Worm (Caenorhabditis elegans): Measurements from ENCODE around the gene gob-1.

The gob-1 gene

ce11 chrX:15493322-15493721, at the start of gene gob-1:
TSS of gene gob-1 (plus strand) at chrX:15493602.
- no peak for TF ChIP-seq dao-5 (tag; optimal IDR thresholded peaks at IDR 0.05)
- no peak for TF ChIP-seq W03F9.2 (tag; optimal IDR thresholded peaks at IDR 0.05)
- TF ChIP-seq him-1 (tag; optimal IDR thresholded peaks at IDR 0.05) = no peak

- TF ChIP-seq him-1 (tag; optimal IDR thresholded peaks at IDR 0.05) (no peak), dao-5 (tag; optimal IDR thresholded peaks at IDR 0.05) (no peak), W03F9.2 (tag; optimal IDR thresholded peaks at IDR 0.05) (no peak)
These were observed 47.1 kb upstream of the gob-1 start, which contains the start of gene R03A10.5 for ce11 chrX:15446292-15446794. TSS of gene R03A10.5 (plus strand) at chrX:15446722.

ce11 chrX:15465050-15465449, 28.4 kb upstream of the gob-1 start:
- TF ChIP-seq him-1 (tag; optimal IDR thresholded peaks at IDR 0.05) (no peak), dao-5 (tag; optimal IDR thresholded peaks at IDR 0.05) (no peak), W03F9.2 (tag; optimal IDR thresholded peaks at IDR 0.05) (no peak)

ce11 chrX:15466032-15466431, 27.4 kb upstream of the gob-1 start, which contains the start of gene sprr-1:
TSS of gene sprr-1 (plus strand) at chrX:15466300.
- TF ChIP-seq dao-5 (tag; optimal IDR thresholded peaks at IDR 0.05) (no peak), him-1 (tag; optimal IDR thresholded peaks at IDR 0.05) (no peak)

ce11 chrX:15468657-15469056, 24.7 kb upstream of the gob-1 start:
- no peak for TF ChIP-seq dao-5 (tag; optimal IDR thresholded peaks at IDR 0.05)
- TF ChIP-seq W03F9.2 (tag; optimal IDR thresholded peaks at IDR 0.05) = no peak
- no peak for TF ChIP-seq him-1 (tag; optimal IDR thresholded peaks at IDR 0.05)

ce11 chrX:15469957-15470548, 23.3 kb upstream of the gob-1 start:
- TF ChIP-seq dao-5 (tag; optimal IDR thresholded peaks at IDR 0.05) (no peak), W03F9.2 (tag; optimal IDR thresholded peaks at IDR 0.05) (no peak), him-1 (tag; optimal IDR thresholded peaks at IDR 0.05) (no peak)

- TF ChIP-seq W03F9.2 (tag; optimal IDR thresholded peaks at IDR 0.05) (no peak), him-1 (tag; optimal IDR thresholded peaks at IDR 0.05) (no peak), dao-5 (tag; optimal IDR thresholded peaks at IDR 0.05) (no peak)
These were observed 16.1 kb upstream of the gob-1 start, which contains the start of gene exc-1 for ce11 chrX:15477309-15477708. TSS of gene exc-1 (minus strand) at chrX:15477409.

ce11 chrX:15478717-15479116, 14.7 kb upstream of the gob-1 start, which contains the start of gene gcy-36:
TSS of gene gcy-36 (plus strand) at chrX:15479017.
- TF ChIP-seq him-1 (tag; optimal IDR thresholded peaks at IDR 0.05) = no peak
- no peak for TF ChIP-seq dao-5 (tag; optimal IDR thresholded peaks at IDR 0.05)
- no peak for TF ChIP-seq W03F9.2 (tag; optimal IDR thresholded peaks at IDR 0.05)

- no peak for TF ChIP-seq dao-5 (tag; optimal IDR thresholded peaks at IDR 0.05)
- TF ChIP-seq him-1 (tag; optimal IDR thresholded peaks at IDR 0.05) = no peak
- TF ChIP-seq W03F9.2 (tag; optimal IDR thresholded peaks at IDR 0.05) = no peak
These were observed 8.1 kb upstream of the gob-1 start for ce11 chrX:15485262-15485661.

- no peak for TF ChIP-seq W03F9.2 (tag; optimal IDR thresholded peaks at IDR 0.05)
- TF ChIP-seq him-1 (tag; optimal IDR thresholded peaks at IDR 0.05) = no peak
- no peak for TF ChIP-seq dao-5 (tag; optimal IDR thresholded peaks at IDR 0.05)
These were observed 6.2 kb upstream of the gob-1 start for ce11 chrX:15487162-15487561.

ce11 chrX:15487806-15488205, 5.6 kb upstream of the gob-1 start, which contains the start of gene H13N06.2:
TSS of gene H13N06.2 (plus strand) at chrX:15488106.
- TF ChIP-seq W03F9.2 (tag; optimal IDR thresholded peaks at IDR 0.05) = no peak
- TF ChIP-seq him-1 (tag; optimal IDR thresholded peaks at IDR 0.05) = no peak
- no peak for TF ChIP-seq dao-5 (tag; optimal IDR thresholded peaks at IDR 0.05)

- TF ChIP-seq him-1 (tag; optimal IDR thresholded peaks at IDR 0.05) (no peak), dao-5 (tag; optimal IDR thresholded peaks at IDR 0.05) (no peak), W03F9.2 (tag; optimal IDR thresholded peaks at IDR 0.05) (no peak)
These were observed 2.3 kb upstream of the gob-1 start for ce11 chrX:15491110-15491509.

- no peak for TF ChIP-seq dao-5 (tag; optimal IDR thresholded peaks at IDR 0.05)
- peak; percentile 11 for TF ChIP-seq him-1 (tag; optimal IDR thresholded peaks at IDR 0.05)
- peak; percentile 53 for TF ChIP-seq W03F9.2 (tag; optimal IDR thresholded peaks at IDR 0.05)
These were observed 643 bp upstream of the gob-1 start for ce11 chrX:15492759-15493158.

- no peak for TF ChIP-seq dao-5 (tag; optimal IDR thresholded peaks at IDR 0.05)
- TF ChIP-seq him-1 (tag; optimal IDR thresholded peaks at IDR 0.05) = no peak
- no peak for TF ChIP-seq W03F9.2 (tag; optimal IDR thresholded peaks at IDR 0.05)
These were observed 752 bp downstream of the gob-1 start for ce11 chrX:15494154-15494553.
